Worm (Caenorhabditis elegans) whole organism, L2 larva: Measurements from ENCODE around the gene F10G7.12.

Experiments used
- C34F6.9 ChIP-seq: fragments of 150-350 bp; optimal IDR thresholded peaks from 2 replicates; lab custom pipeline; 2014; ENCODE audit warnings: missing biosample characterization, missing genetic modification characterization
- F13H6.1 ChIP-seq: sonication (generic microtip); optimal IDR thresholded peaks from 2 replicates; lab custom pipeline; 2016; ENCODE audit warnings: missing genetic modification characterization, missing compliant biosample characterization
- R02D3.7 ChIP-seq: fragments of 150-350 bp; optimal IDR thresholded peaks from 2 replicates; lab custom pipeline; 2014; ENCODE audit warnings: missing biosample characterization, missing genetic modification characterization
- Y55F3AM.14 ChIP-seq: fragments of 200-800 bp; sonication (Bioruptor generic); optimal IDR thresholded peaks from 2 replicates; lab custom pipeline; 2018; ENCODE audit warnings: mild to moderate bottlenecking, missing genetic modification characterization, missing compliant biosample characterization
- ZK546.5 ChIP-seq: sonication (generic microtip); optimal IDR thresholded peaks from 2 replicates; lab custom pipeline; 2017; ENCODE audit warnings: missing biosample characterization, missing genetic modification characterization
- alr-1 ChIP-seq: fragments of 150-350 bp; optimal IDR thresholded peaks from 2 replicates; lab custom pipeline; 2014; ENCODE audit warnings: missing biosample characterization, missing genetic modification characterization
- aly-2 ChIP-seq: fragments of 150-350 bp; optimal IDR thresholded peaks from 2 replicates; lab custom pipeline; 2014; ENCODE audit warnings: missing biosample characterization, missing genetic modification characterization
- ama-1 ChIP-seq: fragments of 150-350 bp; optimal IDR thresholded peaks from 2 replicates; lab custom pipeline; 2018; ENCODE audit warnings: inconsistent platforms
- blmp-1 ChIP-seq: sonication (generic microtip); optimal IDR thresholded peaks from 2 replicates; lab custom pipeline; 2017; ENCODE audit warnings: missing genetic modification characterization, mild to moderate bottlenecking, missing compliant biosample characterization, antibody characterized with exemption, moderate library complexity; ENCODE audit not compliant: insufficient read depth
- ceh-16 ChIP-seq: fragments of 150-350 bp; optimal IDR thresholded peaks from 2 replicates; lab custom pipeline; 2014; ENCODE audit warnings: missing biosample characterization, missing genetic modification characterization
- ceh-82 ChIP-seq: fragments of 150-350 bp; optimal IDR thresholded peaks from 2 replicates; lab custom pipeline; 2014; ENCODE audit warnings: missing biosample characterization, missing genetic modification characterization
- crh-2 ChIP-seq: sonication (generic microtip); optimal IDR thresholded peaks from 2 replicates; lab custom pipeline; 2017; ENCODE audit warnings: missing biosample characterization, missing genetic modification characterization
- dmd-4 ChIP-seq: sonication (generic microtip); optimal IDR thresholded peaks from 2 replicates; lab custom pipeline; 2017; ENCODE audit warnings: missing biosample characterization, missing genetic modification characterization
- egl-27 ChIP-seq: sonication (generic microtip); optimal IDR thresholded peaks from 3 replicates; lab custom pipeline; 2017; ENCODE audit warnings: missing biosample characterization, missing genetic modification reagents, missing genetic modification characterization
- elt-1 ChIP-seq: fragments of 150-350 bp; optimal IDR thresholded peaks from 2 replicates; lab custom pipeline; 2014; ENCODE audit warnings: missing biosample characterization, missing genetic modification characterization
- elt-3 ChIP-seq: sonication (generic microtip); optimal IDR thresholded peaks from 2 replicates; lab custom pipeline; 2017; ENCODE audit warnings: missing biosample characterization, missing genetic modification characterization
- fos-1 ChIP-seq: fragments of 150-350 bp; optimal IDR thresholded peaks from 2 replicates; lab custom pipeline; 2014; ENCODE audit warnings: missing biosample characterization, missing genetic modification characterization
- gmeb-1 ChIP-seq: fragments of 150-350 bp; optimal IDR thresholded peaks from 2 replicates; lab custom pipeline; 2014; ENCODE audit warnings: missing biosample characterization, missing genetic modification characterization
- lin-11 ChIP-seq: fragments of 150-350 bp; sonication (generic microtip); optimal IDR thresholded peaks from 2 replicates; lab custom pipeline; 2014; ENCODE audit warnings: missing biosample characterization, missing genetic modification characterization, inconsistent platforms, mixed read lengths
- lin-13 ChIP-seq: fragments of 150-350 bp; optimal IDR thresholded peaks from 2 replicates; lab custom pipeline; 2014; ENCODE audit warnings: missing biosample characterization, missing genetic modification reagents, missing genetic modification characterization
- lin-39 ChIP-seq: fragments of 150-350 bp; optimal IDR thresholded peaks from 2 replicates; lab custom pipeline; 2014; ENCODE audit warnings: missing biosample characterization, missing genetic modification reagents, missing genetic modification characterization
- lsy-2 ChIP-seq, 2 experiments: fragments of 150-350 bp in 1 of 2; sonication (generic microtip) in 1 of 2; optimal IDR thresholded peaks; 2 replicates each; lab custom pipeline; 2014 to 2017; ENCODE audit warnings: missing biosample characterization in 2 of 2, missing genetic modification characterization in 2 of 2
- mab-5 ChIP-seq: fragments of 150-350 bp; optimal IDR thresholded peaks from 2 replicates; lab custom pipeline; 2014; ENCODE audit warnings: missing biosample characterization, missing genetic modification characterization
- mbf-1 ChIP-seq: sonication (generic microtip); optimal IDR thresholded peaks from 2 replicates; lab custom pipeline; 2017; ENCODE audit warnings: missing biosample characterization, missing genetic modification characterization
- mdl-1 ChIP-seq, 2 experiments: fragments of 150-350 bp in 1 of 2; sonication (generic microtip) in 1 of 2; optimal IDR thresholded peaks; 2 replicates each; lab custom pipeline; 2017; ENCODE audit warnings: missing biosample characterization in 2 of 2, missing genetic modification characterization in 2 of 2
- nhr-10 ChIP-seq: sonication (generic microtip); optimal IDR thresholded peaks from 2 replicates; lab custom pipeline; 2017; ENCODE audit warnings: missing biosample characterization, missing genetic modification characterization
- nhr-11 ChIP-seq: fragments of 150-350 bp; optimal IDR thresholded peaks from 2 replicates; lab custom pipeline; 2014; ENCODE audit warnings: missing biosample characterization, missing genetic modification characterization
- nhr-12 ChIP-seq: fragments of 150-350 bp; optimal IDR thresholded peaks from 2 replicates; lab custom pipeline; 2014; ENCODE audit warnings: missing biosample characterization, missing genetic modification characterization
- nhr-129 ChIP-seq: fragments of 150-350 bp; optimal IDR thresholded peaks from 2 replicates; lab custom pipeline; 2014; ENCODE audit warnings: missing biosample characterization, missing genetic modification characterization
- nhr-21 ChIP-seq: fragments of 150-350 bp; optimal IDR thresholded peaks from 2 replicates; lab custom pipeline; 2014; ENCODE audit warnings: missing biosample characterization, missing genetic modification characterization
- nhr-23 ChIP-seq: fragments of 150-350 bp; optimal IDR thresholded peaks from 2 replicates; lab custom pipeline; 2014; ENCODE audit warnings: missing biosample characterization, missing genetic modification reagents, missing genetic modification characterization
- nhr-237 ChIP-seq: fragments of 150-350 bp; optimal IDR thresholded peaks from 2 replicates; lab custom pipeline; 2014; ENCODE audit warnings: missing biosample characterization, missing genetic modification characterization
- nhr-25 ChIP-seq: fragments of 150-350 bp; sonication (generic microtip); optimal IDR thresholded peaks from 3 replicates; lab custom pipeline; 2014; ENCODE audit warnings: missing biosample characterization, missing genetic modification characterization
- nhr-6 ChIP-seq: fragments of 150-350 bp; optimal IDR thresholded peaks from 2 replicates; lab custom pipeline; 2014; ENCODE audit warnings: missing biosample characterization, missing genetic modification characterization
- nhr-77 ChIP-seq: fragments of 150-350 bp; optimal IDR thresholded peaks from 2 replicates; lab custom pipeline; 2014; ENCODE audit warnings: missing biosample characterization, missing genetic modification characterization
- peb-1 ChIP-seq: fragments of 150-350 bp; optimal IDR thresholded peaks from 2 replicates; lab custom pipeline; 2014; ENCODE audit warnings: missing biosample characterization, missing genetic modification characterization
- sem-4 ChIP-seq: fragments of 150-350 bp; optimal IDR thresholded peaks from 2 replicates; lab custom pipeline; 2014; ENCODE audit warnings: missing biosample characterization, missing genetic modification reagents, missing genetic modification characterization
- skn-1 ChIP-seq: sonication (generic microtip); optimal IDR thresholded peaks from 2 replicates; lab custom pipeline; 2017; ENCODE audit warnings: missing biosample characterization, missing genetic modification characterization
- sma-3 ChIP-seq: sonication (generic microtip); optimal IDR thresholded peaks from 2 replicates; lab custom pipeline; 2016; ENCODE audit warnings: missing genetic modification reagents, missing genetic modification characterization, missing compliant biosample characterization
- sma-9 ChIP-seq, 2 experiments: fragments of 150-350 bp in 1 of 2; sonication (generic microtip) in 1 of 2; optimal IDR thresholded peaks; 2 replicates each; lab custom pipeline; 2014 to 2016; ENCODE audit warnings: missing genetic modification characterization in 2 of 2, mild to moderate bottlenecking in 1 of 2, missing biosample characterization in 1 of 2, missing compliant biosample characterization in 1 of 2, missing genetic modification reagents in 1 of 2, moderate library complexity in 1 of 2
- snpc-4 ChIP-seq: fragments of 150-350 bp; optimal IDR thresholded peaks from 2 replicates; lab custom pipeline; 2014; ENCODE audit warnings: missing biosample characterization, missing genetic modification characterization
- unc-39 ChIP-seq: fragments of 150-350 bp; optimal IDR thresholded peaks from 2 replicates; lab custom pipeline; 2014; ENCODE audit warnings: missing biosample characterization, missing genetic modification characterization
- unc-55 ChIP-seq: fragments of 150-350 bp; sonication (generic microtip); optimal IDR thresholded peaks from 3 replicates; lab custom pipeline; 2014; ENCODE audit warnings: missing biosample characterization, missing genetic modification reagents, missing genetic modification characterization
- unc-62 ChIP-seq: fragments of 150-350 bp; optimal IDR thresholded peaks from 2 replicates; lab custom pipeline; 2014; ENCODE audit warnings: missing biosample characterization, missing genetic modification reagents, missing genetic modification characterization
- zag-1 ChIP-seq: fragments of 150-350 bp; optimal IDR thresholded peaks from 2 replicates; lab custom pipeline; 2014; ENCODE audit warnings: missing biosample characterization, missing genetic modification characterization
- ztf-1 ChIP-seq: fragments of 200-800 bp; sonication (Bioruptor generic); conservative IDR thresholded peaks from 2 replicates; pipeline ENCODE4 v1.3.6; 2022; ENCODE audit warnings: missing genetic modification characterization, missing compliant biosample characterization
- ztf-11 ChIP-seq: sonication (generic microtip); optimal IDR thresholded peaks from 2 replicates; lab custom pipeline; 2017; ENCODE audit warnings: missing biosample characterization, missing genetic modification characterization
- ztf-4 ChIP-seq: fragments of 150-350 bp; optimal IDR thresholded peaks from 2 replicates; lab custom pipeline; 2014; ENCODE audit warnings: missing biosample characterization, missing genetic modification characterization

Gene F10G7.12

ce11 chrII:4706359-4706871 is 16.8 kb downstream of the F10G7.12 start, which contains the start of the genes F10G7.9 and tsn-1:
Gene F10G7.9, minus strand, starts transcription at chrII:4706485.
Gene tsn-1, plus strand, starts transcription at chrII:4706821.
- peak; percentile 41 for TF ChIP-seq nhr-25 (tag; lab: Kevin White, UChicago)
- TF ChIP-seq lin-11 = peak; percentile 45
- TF ChIP-seq aly-2 (tag; lab: Kevin White, UChicago) = no peak
- TF ChIP-seq skn-1 (tag; lab: Kevin White, UChicago) = no peak
- no peak for TF ChIP-seq ceh-16 (tag; lab: Kevin White, UChicago)
- peak; percentile 47 for TF ChIP-seq sma-3 (GFP tag; lab: Kevin White, UChicago)
- peak; percentile 52 for TF ChIP-seq crh-2 (tag; lab: Kevin White, UChicago)
- no peak for TF ChIP-seq lin-39
- peak; percentile 7 for TF ChIP-seq nhr-21 (tag; lab: Kevin White, UChicago)
- TF ChIP-seq ZK546.5 (tag; lab: Kevin White, UChicago) = no peak
- no peak for TF ChIP-seq unc-39 (tag; lab: Kevin White, UChicago)
- peak; percentile 86 to 97 for TF ChIP-seq lsy-2 (tag; optimal IDR thresholded peaks at IDR 0.05; lab: Kevin White, UChicago)
- no peak for TF ChIP-seq nhr-10 (tag; lab: Kevin White, UChicago)
- peak; percentile 29 for TF ChIP-seq nhr-129 (tag; lab: Kevin White, UChicago)
- no peak for TF ChIP-seq zag-1 (tag; lab: Kevin White, UChicago)
- no peak for TF ChIP-seq R02D3.7
- no peak for TF ChIP-seq dmd-4
- no peak for TF ChIP-seq ztf-4 (tag; lab: Kevin White, UChicago)
- peak; percentile 35 for TF ChIP-seq F13H6.1 (tag; lab: Kevin White, UChicago)
- TF ChIP-seq peb-1 (tag; lab: Kevin White, UChicago) = no peak
- TF ChIP-seq mdl-1 (tag; optimal IDR thresholded peaks at IDR 0.05; lab: Kevin White, UChicago) = no peak
- no peak for TF ChIP-seq mbf-1
- no peak for TF ChIP-seq nhr-237
- peak; percentile 22 for TF ChIP-seq sma-9 (GFP tag; optimal IDR thresholded peaks at IDR 0.05; lab: Kevin White, UChicago)
- no peak for TF ChIP-seq sma-9 (tag; optimal IDR thresholded peaks at IDR 0.05; lab: Kevin White, UChicago)
- TF ChIP-seq snpc-4 = no peak
- TF ChIP-seq nhr-11 (tag; lab: Kevin White, UChicago) = no peak
- TF ChIP-seq ztf-11 (tag; lab: Kevin White, UChicago) = no peak
- no peak for TF ChIP-seq alr-1 (tag; lab: Kevin White, UChicago)
- TF ChIP-seq fos-1 (tag; lab: Kevin White, UChicago) = peak; percentile 69
- TF ChIP-seq gmeb-1 (tag; lab: Kevin White, UChicago) = peak; percentile 69
- TF ChIP-seq elt-3 (tag; lab: Kevin White, UChicago) = no peak
- no peak for TF ChIP-seq Y55F3AM.14
- TF ChIP-seq nhr-12 = no peak
- TF ChIP-seq mab-5 (tag; lab: Kevin White, UChicago) = no peak
- TF ChIP-seq nhr-77 (tag; lab: Kevin White, UChicago) = no peak
- TF ChIP-seq sem-4 = no peak
- no peak for TF ChIP-seq elt-1
- no peak for TF ChIP-seq ceh-82 (tag; lab: Kevin White, UChicago)
- TF ChIP-seq lin-13 = no peak
- peak; percentile 23 for TF ChIP-seq egl-27 (tag; lab: Kevin White, UChicago)
- peak; percentile 82 for TF ChIP-seq C34F6.9
- TF ChIP-seq ztf-1 = no peak
- peak; percentile 25 for TF ChIP-seq ama-1 (lab: Kevin White, UChicago)
- TF ChIP-seq unc-62 (GFP tag; lab: Kevin White, UChicago) = no peak
- peak; percentile 67 for TF ChIP-seq unc-55 (GFP tag; lab: Kevin White, UChicago)
- TF ChIP-seq nhr-23 (tag; lab: Kevin White, UChicago) = no peak
- TF ChIP-seq blmp-1 = no peak
- no peak for TF ChIP-seq nhr-6 (tag; lab: Kevin White, UChicago)
